Fruit fly (Drosophila melanogaster): ENCODE results near the gene Dlc90F.
A peak's percentile ranks its signal among the peaks of the same experiment; 100 is the strongest.

The Dlc90F gene

DNA sequence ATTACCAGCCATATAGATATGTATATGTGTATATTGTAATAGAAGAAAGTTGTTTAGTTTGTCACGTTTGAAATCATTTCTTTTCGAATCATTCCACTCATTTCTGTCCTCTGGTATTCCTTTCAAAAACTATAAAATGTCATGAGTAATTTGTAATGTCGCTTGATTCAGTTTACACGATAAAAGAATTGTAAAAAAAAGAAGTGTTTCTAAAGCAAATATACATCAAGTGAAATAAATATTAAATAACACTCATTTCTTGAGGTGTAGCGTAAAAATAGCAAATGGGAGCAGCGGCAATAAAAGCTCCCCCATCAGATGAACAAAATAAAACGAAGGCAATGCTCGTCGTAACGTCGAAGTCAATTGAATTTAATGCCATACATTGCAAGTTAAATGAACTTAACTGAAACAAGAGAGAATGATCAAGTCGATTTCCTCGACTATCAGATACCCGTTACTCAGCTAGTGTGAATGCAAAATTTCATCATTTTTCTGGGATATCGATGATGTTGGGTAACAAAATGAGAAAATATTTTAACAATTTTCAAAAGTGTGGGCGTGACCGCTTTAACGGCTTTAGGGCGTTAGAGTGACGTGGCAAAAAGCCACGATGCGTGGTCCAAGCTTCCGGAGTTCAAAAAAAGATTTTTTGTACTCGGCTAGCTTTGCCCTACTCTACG is 3.6 kb upstream of the Dlc90F start:
- TF ChIP-seq CG11294 (GFP tag; IDR thresholded peaks at IDR 0.05): no peak
- TF ChIP-seq salr (GFP tag; optimal IDR thresholded peaks at IDR 0.05): peak; percentile 22 to 24
- TF ChIP-seq Ets21C (GFP tag; optimal IDR thresholded peaks at IDR 0.05): no peak
- TF ChIP-seq CG11762 (GFP tag; optimal IDR thresholded peaks at IDR 0.05; ENCODE audit: insufficient read depth): no peak
- TF ChIP-seq cyc (GFP tag; optimal IDR thresholded peaks at IDR 0.05): no peak
- no peak for TF ChIP-seq CG8319 (GFP tag; optimal IDR thresholded peaks at IDR 0.05)
- TF ChIP-seq Blimp-1 (GFP tag; optimal IDR thresholded peaks at IDR 0.05): no peak
- TF ChIP-seq CG6854 (GFP tag; optimal IDR thresholded peaks at IDR 0.05): no peak
- no peak for TF ChIP-seq Gug (GFP tag; IDR thresholded peaks at IDR 0.05)
- TF ChIP-seq CG11902 (GFP tag; optimal IDR thresholded peaks at IDR 0.05): no peak
- peak; percentile 51 for TF ChIP-seq OdsH (GFP tag; optimal IDR thresholded peaks at IDR 0.05)
- TF ChIP-seq esn (GFP tag; optimal IDR thresholded peaks at IDR 0.05): peak; percentile 27
- no peak for TF ChIP-seq fd59A (GFP tag; optimal IDR thresholded peaks at IDR 0.05)
- TF ChIP-seq CG9139 (GFP tag; optimal IDR thresholded peaks at IDR 0.05): no peak
- no peak for TF ChIP-seq CG31627 (GFP tag; optimal IDR thresholded peaks at IDR 0.05)
- peak; percentile 43 for TF ChIP-seq net (GFP tag; optimal IDR thresholded peaks at IDR 0.05)
- no peak for TF ChIP-seq CG7368 (GFP tag; optimal IDR thresholded peaks at IDR 0.05)
- peak; percentile 64 for TF ChIP-seq Hr4 (GFP tag; optimal IDR thresholded peaks at IDR 0.05)
- peak; percentile 11 for TF ChIP-seq Met (GFP tag; optimal IDR thresholded peaks at IDR 0.05)
- TF ChIP-seq CG32006 (GFP tag; optimal IDR thresholded peaks at IDR 0.05): peak; percentile 65
- no peak for TF ChIP-seq Hr38 (GFP tag; optimal IDR thresholded peaks at IDR 0.05)
- TF ChIP-seq CG10669 (GFP tag; optimal IDR thresholded peaks at IDR 0.05): peak; percentile 40
- TF ChIP-seq CG3919 (GFP tag; optimal IDR thresholded peaks at IDR 0.05): peak; percentile 38
- no peak for TF ChIP-seq CG8632 (GFP tag; optimal IDR thresholded peaks at IDR 0.05)
- TF ChIP-seq Sox14 (GFP tag; optimal IDR thresholded peaks at IDR 0.05): peak; percentile 48
- TF ChIP-seq Sox102F (GFP tag; optimal IDR thresholded peaks at IDR 0.05): no peak
- peak; percentile 9 for TF ChIP-seq CG10631 (GFP tag; optimal IDR thresholded peaks at IDR 0.05)
- TF ChIP-seq Ets96B (tag; optimal IDR thresholded peaks at IDR 0.05): peak; percentile 54
- TF ChIP-seq CG6276 (GFP tag; optimal IDR thresholded peaks at IDR 0.05): no peak
- peak; percentile 35 for TF ChIP-seq Lpt (GFP tag; optimal IDR thresholded peaks at IDR 0.05)
- TF ChIP-seq dsx (GFP tag; optimal IDR thresholded peaks at IDR 0.05; ENCODE audit: poor library complexity, severe bottlenecking): peak; percentile 11
- TF ChIP-seq fd85E (GFP tag; optimal IDR thresholded peaks at IDR 0.05): no peak
- peak; percentile 24 for TF ChIP-seq CG34406 (GFP tag; optimal IDR thresholded peaks at IDR 0.05)
- TF ChIP-seq Eip93F (GFP tag; optimal IDR thresholded peaks at IDR 0.05): no peak
- no peak for TF ChIP-seq achi (GFP tag; optimal IDR thresholded peaks at IDR 0.05)
- peak; percentile 3 for TF ChIP-seq topi (GFP tag; optimal IDR thresholded peaks at IDR 0.05)
- TF ChIP-seq Smox (GFP tag; optimal IDR thresholded peaks at IDR 0.05): peak; percentile 21
- TF ChIP-seq Eip78C (GFP tag): peak; percentile 89
- peak; percentile 28 for TF ChIP-seq CG3032 (tag; optimal IDR thresholded peaks at IDR 0.05)
- TF ChIP-seq eg (GFP tag; IDR thresholded peaks at IDR 0.05): 0 out of 3 replicates have a peak, but pooled peaks have one; percentile 18
- peak; percentile 55 for TF ChIP-seq Eip75B (GFP tag; optimal IDR thresholded peaks at IDR 0.05)
- TF ChIP-seq CG8119 (GFP tag; IDR thresholded peaks at IDR 0.05): peak; percentile 45; the same call in 2 of the 3 replicates
- no peak for TF ChIP-seq spab (GFP tag; optimal IDR thresholded peaks at IDR 0.05)
- TF ChIP-seq CG4318 (GFP tag; optimal IDR thresholded peaks at IDR 0.05): no peak
- TF ChIP-seq CG6808 (GFP tag; optimal IDR thresholded peaks at IDR 0.05): peak; percentile 52
- TF ChIP-seq CG1621 (tag; optimal IDR thresholded peaks at IDR 0.05): no peak
- TF ChIP-seq acj6 (GFP tag; optimal IDR thresholded peaks at IDR 0.05): peak; percentile 37
- no peak for TF ChIP-seq pdm3 (GFP tag; optimal IDR thresholded peaks at IDR 0.05)
- peak; percentile 53 for TF ChIP-seq svp (GFP tag)
- TF ChIP-seq fkh (GFP tag; optimal IDR thresholded peaks at IDR 0.05): no peak
- no peak for TF ChIP-seq CG6163 (GFP tag; IDR thresholded peaks at IDR 0.05)
